Worm (Caenorhabditis elegans) whole organism, L1 larva: ENCODE results near the gene R09D1.14.

Source experiments
- aha-1 ChIP-seq: fragments of 150-350 bp; optimal IDR thresholded peaks from 2 replicates; lab custom pipeline; 2014; ENCODE audit warnings: missing biosample characterization, missing genetic modification characterization
- aly-2 ChIP-seq: fragments of 150-350 bp; optimal IDR thresholded peaks from 2 replicates; lab custom pipeline; 2014; ENCODE audit warnings: missing biosample characterization, missing genetic modification characterization
- ama-1 ChIP-seq: fragments of 150-350 bp; optimal IDR thresholded peaks from 2 replicates; lab custom pipeline; 2014
- ceh-88 ChIP-seq: fragments of 200-800 bp; sonication (Bioruptor generic); IDR thresholded peaks from 2 replicates; pipeline ENCODE4 v1.3.6; 2022; ENCODE audit warnings: missing genetic modification characterization, missing compliant biosample characterization
- lsy-2 ChIP-seq, 2 experiments: fragments of 150-350 bp; optimal IDR thresholded peaks; 2 replicates each; lab custom pipeline; 2014; ENCODE audit warnings: missing biosample characterization in 2 of 2, missing genetic modification characterization in 2 of 2
- nhr-71 ChIP-seq: sonication (generic microtip); optimal IDR thresholded peaks from 2 replicates; lab custom pipeline; 2016; ENCODE audit warnings: mild to moderate bottlenecking, missing genetic modification characterization, moderate library complexity, missing compliant biosample characterization
- nhr-77 ChIP-seq: fragments of 150-350 bp; optimal IDR thresholded peaks from 2 replicates; lab custom pipeline; 2014; ENCODE audit warnings: missing biosample characterization, missing genetic modification characterization
- rnt-1 ChIP-seq: sonication (generic microtip); optimal IDR thresholded peaks from 2 replicates; lab custom pipeline; 2016; ENCODE audit warnings: mild to moderate bottlenecking, missing genetic modification characterization, moderate library complexity, missing compliant biosample characterization
- snpc-4 ChIP-seq: fragments of 150-350 bp; optimal IDR thresholded peaks from 2 replicates; lab custom pipeline; 2014; ENCODE audit warnings: missing biosample characterization, missing genetic modification characterization
- zag-1 ChIP-seq: fragments of 150-350 bp; optimal IDR thresholded peaks from 2 replicates; lab custom pipeline; 2014; ENCODE audit warnings: missing biosample characterization, missing genetic modification characterization
- zip-4 ChIP-seq: fragments of 200-800 bp; sonication (Bioruptor generic); optimal IDR thresholded peaks from 2 replicates; lab custom pipeline; 2018; ENCODE audit warnings: mild to moderate bottlenecking, missing genetic modification characterization, moderate library complexity, missing compliant biosample characterization
- ztf-11 ChIP-seq, 2 experiments: sonication (generic microtip); optimal IDR thresholded peaks; 2 replicates each; lab custom pipeline; 2016 to 2017; ENCODE audit warnings: missing genetic modification characterization in 2 of 2, missing biosample characterization in 1 of 2, missing compliant biosample characterization in 1 of 2

DNA sequence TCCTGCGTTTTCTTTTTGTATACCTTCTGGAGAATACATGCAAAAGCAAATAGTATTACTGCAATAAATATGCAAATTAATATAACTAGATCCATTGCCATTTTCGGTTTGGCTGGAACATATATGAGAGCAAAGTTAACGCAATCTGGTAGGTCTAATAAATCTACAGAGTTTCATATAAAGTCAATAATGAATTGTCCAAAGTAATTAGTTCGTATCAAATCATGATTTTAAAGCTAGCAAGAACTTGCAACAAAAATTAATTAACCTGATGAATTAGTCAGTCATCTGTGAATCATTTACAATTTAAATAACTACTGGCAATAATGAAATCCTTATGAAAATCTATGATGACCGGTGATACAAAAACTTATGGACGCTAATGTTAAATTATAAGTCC, 14.0 kb downstream of the R09D1.14 start, which contains the start of gene R09D1.13:
- TF ChIP-seq ztf-11 (tag; optimal IDR thresholded peaks at IDR 0.05; lab: Kevin White, UChicago) (no peak), ama-1 (lab: Kevin White, UChicago) (no peak), zag-1 (tag; lab: Kevin White, UChicago) (no peak), ceh-88 (no peak), rnt-1 (no peak), aly-2 (no peak), lsy-2 (tag; optimal IDR thresholded peaks at IDR 0.05; lab: Kevin White, UChicago) (no peak), nhr-71 (no peak), nhr-77 (tag; lab: Kevin White, UChicago) (no peak), snpc-4 (no peak), aha-1 (tag; lab: Kevin White, UChicago) (no peak), zip-4 (GFP tag; lab: Kevin White, UChicago) (no peak)
